Worm (Caenorhabditis elegans) whole organism, L2 larva: ENCODE results near the gene F27E5.5.

ENCODE experiments used
- ama-1 ChIP-seq: fragments of 150-350 bp; optimal IDR thresholded peaks from 2 replicates; lab custom pipeline; 2018; ENCODE audit warnings: inconsistent platforms
- gmeb-1 ChIP-seq: fragments of 150-350 bp; optimal IDR thresholded peaks from 2 replicates; lab custom pipeline; 2014; ENCODE audit warnings: missing biosample characterization, missing genetic modification characterization
- lin-39 ChIP-seq: fragments of 150-350 bp; optimal IDR thresholded peaks from 2 replicates; lab custom pipeline; 2014; ENCODE audit warnings: missing biosample characterization, missing genetic modification reagents, missing genetic modification characterization

DNA sequence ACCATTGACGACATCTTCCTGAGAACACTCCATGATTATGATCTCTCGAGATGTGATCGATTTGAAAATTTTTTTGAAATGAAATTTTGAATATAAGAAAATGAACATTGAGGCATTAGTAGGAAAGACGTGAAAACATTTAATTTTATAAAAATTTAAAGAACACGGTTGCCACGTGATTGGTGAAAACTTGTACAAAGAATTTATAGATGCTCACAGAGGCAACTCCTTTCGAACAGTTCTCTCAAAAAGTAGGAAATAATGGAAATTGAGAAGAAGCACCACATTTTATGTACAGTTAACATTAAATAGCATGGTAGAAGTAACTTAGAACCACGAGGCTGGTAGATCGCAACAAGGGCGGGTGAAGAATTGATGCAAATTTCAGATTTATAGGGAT, 24.8 kb downstream of the F27E5.5 start, which contains the start of gene ZK945.6:
- TF ChIP-seq lin-39 (no peak), ama-1 (lab: Kevin White, UChicago) (no peak), gmeb-1 (tag; lab: Kevin White, UChicago) (no peak)
